Worm (Caenorhabditis elegans) whole organism, L4 larva: Measurements from ENCODE around the gene ZK1236.5.

Experiments used
- ZK546.5 ChIP-seq, 2 experiments: sonication (generic microtip); optimal IDR thresholded peaks; 2 replicates each; lab custom pipeline; 2017; ENCODE audit warnings: missing biosample characterization in 2 of 2, missing genetic modification characterization in 2 of 2
- ceh-28 ChIP-seq: fragments of 150-350 bp; optimal IDR thresholded peaks from 2 replicates; lab custom pipeline; 2014; ENCODE audit warnings: missing biosample characterization, missing genetic modification reagents, missing genetic modification characterization
- daf-8 ChIP-seq: fragments of 200-800 bp; sonication (Bioruptor generic); IDR thresholded peaks from 2 replicates; pipeline ENCODE4 v1.3.6; 2022; ENCODE audit warnings: missing genetic modification characterization, missing compliant biosample characterization
- lin-39 ChIP-seq: fragments of 150-350 bp; optimal IDR thresholded peaks from 2 replicates; lab custom pipeline; 2014; ENCODE audit warnings: missing biosample characterization, missing genetic modification reagents, missing genetic modification characterization
- madf-5 ChIP-seq, 2 experiments: fragments of 200-800 bp; sonication (Bioruptor generic); IDR thresholded peaks; 2 replicates each; pipeline ENCODE4 v1.3.6; 2022; ENCODE audit warnings: missing compliant biosample characterization in 2 of 2, missing genetic modification characterization in 2 of 2
- mdl-1 ChIP-seq, 2 experiments: fragments of 150-350 bp in 1 of 2; sonication (generic microtip) in 1 of 2; optimal IDR thresholded peaks; 2 replicates each; lab custom pipeline; 2014 to 2017; ENCODE audit warnings: missing biosample characterization in 2 of 2, missing genetic modification characterization in 2 of 2
- mep-1 ChIP-seq: fragments of 150-350 bp; sonication (generic microtip); optimal IDR thresholded peaks from 3 replicates; lab custom pipeline; 2014; ENCODE audit warnings: missing biosample characterization, missing genetic modification characterization
- nhr-77 ChIP-seq: fragments of 150-350 bp; optimal IDR thresholded peaks from 2 replicates; lab custom pipeline; 2014; ENCODE audit warnings: missing biosample characterization, missing genetic modification characterization

DNA sequence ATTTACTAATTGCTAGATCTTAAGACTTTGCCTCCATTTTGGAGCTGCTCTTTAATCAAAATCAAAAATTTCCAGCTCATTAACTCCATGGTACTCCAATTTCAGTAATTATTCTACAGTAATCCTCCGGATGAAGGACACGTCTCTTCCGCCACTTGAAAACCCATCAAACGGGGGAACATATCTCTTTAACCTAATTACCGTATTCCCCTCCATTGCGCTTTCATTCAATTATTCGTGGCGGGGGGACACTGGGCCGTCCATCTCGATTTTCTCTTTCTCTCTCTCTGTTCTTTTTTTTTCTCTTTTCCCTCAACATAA, 15.2 kb downstream of the ZK1236.5 start:
- TF ChIP-seq mep-1 (no peak), lin-39 (tag; lab: Kevin White, UChicago) (no peak), ceh-28 (tag; lab: Kevin White, UChicago) (no peak), mdl-1 (tag; optimal IDR thresholded peaks at IDR 0.05; lab: Kevin White, UChicago) (no peak), ZK546.5 (tag; optimal IDR thresholded peaks at IDR 0.05; lab: Kevin White, UChicago) (no peak), madf-5 (GFP tag; IDR thresholded peaks at IDR 0.05; lab: Robert Waterston, UW) (no peak), daf-8 (GFP tag; lab: Robert Waterston, UW) (no peak), nhr-77 (tag; lab: Kevin White, UChicago) (no peak)
